Worm (Caenorhabditis elegans) whole organism, L2 larva: ENCODE results near the gene srlf-1.
A peak's percentile ranks its signal among the peaks of the same experiment; 100 is the strongest.

ENCODE experiments used
- C34F6.9 ChIP-seq: fragments of 150-350 bp; optimal IDR thresholded peaks from 2 replicates; lab custom pipeline; 2014; ENCODE audit warnings: missing biosample characterization, missing genetic modification characterization
- Y55F3AM.14 ChIP-seq: fragments of 200-800 bp; sonication (Bioruptor generic); optimal IDR thresholded peaks from 2 replicates; lab custom pipeline; 2018; ENCODE audit warnings: mild to moderate bottlenecking, missing genetic modification characterization, missing compliant biosample characterization
- blmp-1 ChIP-seq: sonication (generic microtip); optimal IDR thresholded peaks from 2 replicates; lab custom pipeline; 2017; ENCODE audit warnings: missing genetic modification characterization, mild to moderate bottlenecking, missing compliant biosample characterization, antibody characterized with exemption, moderate library complexity; ENCODE audit not compliant: insufficient read depth
- crh-2 ChIP-seq: sonication (generic microtip); optimal IDR thresholded peaks from 2 replicates; lab custom pipeline; 2017; ENCODE audit warnings: missing biosample characterization, missing genetic modification characterization
- elt-1 ChIP-seq: fragments of 150-350 bp; optimal IDR thresholded peaks from 2 replicates; lab custom pipeline; 2014; ENCODE audit warnings: missing biosample characterization, missing genetic modification characterization
- lin-13 ChIP-seq: fragments of 150-350 bp; optimal IDR thresholded peaks from 2 replicates; lab custom pipeline; 2014; ENCODE audit warnings: missing biosample characterization, missing genetic modification reagents, missing genetic modification characterization
- lsy-2 ChIP-seq, 2 experiments: fragments of 150-350 bp in 1 of 2; sonication (generic microtip) in 1 of 2; optimal IDR thresholded peaks; 2 replicates each; lab custom pipeline; 2014 to 2017; ENCODE audit warnings: missing biosample characterization in 2 of 2, missing genetic modification characterization in 2 of 2
- mab-5 ChIP-seq: fragments of 150-350 bp; optimal IDR thresholded peaks from 2 replicates; lab custom pipeline; 2014; ENCODE audit warnings: missing biosample characterization, missing genetic modification characterization
- mdl-1 ChIP-seq, 2 experiments: fragments of 150-350 bp in 1 of 2; sonication (generic microtip) in 1 of 2; optimal IDR thresholded peaks; 2 replicates each; lab custom pipeline; 2017; ENCODE audit warnings: missing biosample characterization in 2 of 2, missing genetic modification characterization in 2 of 2
- nhr-10 ChIP-seq: sonication (generic microtip); optimal IDR thresholded peaks from 2 replicates; lab custom pipeline; 2017; ENCODE audit warnings: missing biosample characterization, missing genetic modification characterization
- nhr-12 ChIP-seq: fragments of 150-350 bp; optimal IDR thresholded peaks from 2 replicates; lab custom pipeline; 2014; ENCODE audit warnings: missing biosample characterization, missing genetic modification characterization
- nhr-129 ChIP-seq: fragments of 150-350 bp; optimal IDR thresholded peaks from 2 replicates; lab custom pipeline; 2014; ENCODE audit warnings: missing biosample characterization, missing genetic modification characterization
- nhr-25 ChIP-seq: fragments of 150-350 bp; sonication (generic microtip); optimal IDR thresholded peaks from 3 replicates; lab custom pipeline; 2014; ENCODE audit warnings: missing biosample characterization, missing genetic modification characterization
- nhr-6 ChIP-seq: fragments of 150-350 bp; optimal IDR thresholded peaks from 2 replicates; lab custom pipeline; 2014; ENCODE audit warnings: missing biosample characterization, missing genetic modification characterization
- peb-1 ChIP-seq: fragments of 150-350 bp; optimal IDR thresholded peaks from 2 replicates; lab custom pipeline; 2014; ENCODE audit warnings: missing biosample characterization, missing genetic modification characterization
- sma-9 ChIP-seq, 2 experiments: fragments of 150-350 bp in 1 of 2; sonication (generic microtip) in 1 of 2; optimal IDR thresholded peaks; 2 replicates each; lab custom pipeline; 2014 to 2016; ENCODE audit warnings: missing genetic modification characterization in 2 of 2, mild to moderate bottlenecking in 1 of 2, missing biosample characterization in 1 of 2, missing compliant biosample characterization in 1 of 2, missing genetic modification reagents in 1 of 2, moderate library complexity in 1 of 2
- snpc-4 ChIP-seq: fragments of 150-350 bp; optimal IDR thresholded peaks from 2 replicates; lab custom pipeline; 2014; ENCODE audit warnings: missing biosample characterization, missing genetic modification characterization
- unc-39 ChIP-seq: fragments of 150-350 bp; optimal IDR thresholded peaks from 2 replicates; lab custom pipeline; 2014; ENCODE audit warnings: missing biosample characterization, missing genetic modification characterization
- unc-55 ChIP-seq: fragments of 150-350 bp; sonication (generic microtip); optimal IDR thresholded peaks from 3 replicates; lab custom pipeline; 2014; ENCODE audit warnings: missing biosample characterization, missing genetic modification reagents, missing genetic modification characterization

Gene srlf-1

ce11 chrII:7838661-7839060 is 48.3 kb downstream of the srlf-1 start:
- TF ChIP-seq sma-9 (GFP tag; optimal IDR thresholded peaks at IDR 0.05; lab: Kevin White, UChicago) = peak; percentile 25
- TF ChIP-seq sma-9 (tag; optimal IDR thresholded peaks at IDR 0.05; lab: Kevin White, UChicago) = no peak
- no peak for TF ChIP-seq blmp-1 (tag; lab: Kevin White, UChicago)
- no peak for TF ChIP-seq elt-1 (tag; lab: Kevin White, UChicago)
- peak in 1 of 2 experiments; percentile 51 for TF ChIP-seq lsy-2 (tag; optimal IDR thresholded peaks at IDR 0.05; lab: Kevin White, UChicago)
- TF ChIP-seq unc-39 (tag; lab: Kevin White, UChicago) = no peak
- TF ChIP-seq C34F6.9 (tag; lab: Kevin White, UChicago) = peak; percentile 60
- no peak for TF ChIP-seq peb-1
- TF ChIP-seq unc-55 = peak; percentile 62
- peak in 1 of 2 experiments; percentile 8 for TF ChIP-seq mdl-1 (tag; optimal IDR thresholded peaks at IDR 0.05; lab: Kevin White, UChicago)
- TF ChIP-seq nhr-6 = peak; percentile 24
- peak; percentile 19 for TF ChIP-seq crh-2 (tag; lab: Kevin White, UChicago)
- no peak for TF ChIP-seq snpc-4 (tag; lab: Kevin White, UChicago)
- TF ChIP-seq mab-5 = peak; percentile 22

ce11 chrII:7839703-7840102 is 49.3 kb downstream of the srlf-1 start:
- no peak for TF ChIP-seq elt-1 (tag; lab: Kevin White, UChicago)
- no peak for TF ChIP-seq nhr-10
- TF ChIP-seq C34F6.9 (tag; lab: Kevin White, UChicago) = peak; percentile 6
- no peak for TF ChIP-seq lin-13 (GFP tag; lab: Kevin White, UChicago)
- TF ChIP-seq nhr-129 (tag; lab: Kevin White, UChicago) = peak; percentile 27
- TF ChIP-seq Y55F3AM.14 (GFP tag; lab: Kevin White, UChicago) = no peak
- TF ChIP-seq nhr-12 (tag; lab: Kevin White, UChicago) = no peak
- TF ChIP-seq nhr-25 (tag; lab: Kevin White, UChicago) = no peak
